Worm (Caenorhabditis elegans) whole organism, young adult: Measurements from ENCODE around the gene degl-1.

Experiments
- B0019.2 ChIP-seq: fragments of 200-800 bp; sonication (Bioruptor generic); conservative IDR thresholded peaks from 2 replicates; pipeline ENCODE4 v1.3.6; 2022; ENCODE audit warnings: missing genetic modification reagents, missing genetic modification characterization, missing compliant biosample characterization
- C06A6.2 ChIP-seq: fragments of 200-800 bp; sonication (Bioruptor generic); conservative IDR thresholded peaks from 2 replicates; pipeline ENCODE4 v1.3.6; 2022; ENCODE audit warnings: missing genetic modification characterization, missing compliant biosample characterization
- C17E4.6 ChIP-seq: fragments of 200-800 bp; sonication (Bioruptor generic); IDR thresholded peaks from 2 replicates; pipeline ENCODE4 v1.3.6; 2022; ENCODE audit warnings: missing genetic modification reagents, missing genetic modification characterization, missing compliant biosample characterization
- D2030.7 ChIP-seq: fragments of 200-800 bp; sonication (Bioruptor generic); IDR thresholded peaks from 2 replicates; pipeline ENCODE4 v1.3.6; 2022; ENCODE audit warnings: missing genetic modification reagents, missing genetic modification characterization, missing compliant biosample characterization
- F22D6.2 ChIP-seq: sonication (generic microtip); optimal IDR thresholded peaks from 2 replicates; lab custom pipeline; 2016; ENCODE audit warnings: mild to moderate bottlenecking, missing genetic modification characterization, missing compliant biosample characterization
- F33H1.4 ChIP-seq: fragments of 200-800 bp; sonication (Bioruptor generic); IDR thresholded peaks from 2 replicates; pipeline ENCODE4 v1.3.6; 2022; ENCODE audit warnings: missing genetic modification reagents, missing genetic modification characterization, missing compliant biosample characterization
- F57C9.4 ChIP-seq: sonication (generic microtip); optimal IDR thresholded peaks from 2 replicates; lab custom pipeline; 2017; ENCODE audit warnings: mild to moderate bottlenecking, missing genetic modification characterization, missing compliant biosample characterization
- T07F8.4 ChIP-seq: sonication (generic microtip); optimal IDR thresholded peaks from 2 replicates; lab custom pipeline; 2016; ENCODE audit warnings: mild to moderate bottlenecking, missing genetic modification characterization, moderate library complexity, missing compliant biosample characterization
- Y53F4B.3 ChIP-seq: fragments of 200-800 bp; sonication (Bioruptor generic); IDR thresholded peaks from 2 replicates; pipeline ENCODE4 v1.3.6; 2022; ENCODE audit warnings: missing genetic modification reagents, missing genetic modification characterization, missing compliant biosample characterization
- Y53G8AR.9 ChIP-seq: fragments of 200-800 bp; sonication (Bioruptor generic); conservative IDR thresholded peaks from 2 replicates; pipeline ENCODE4 v1.3.6; 2022; ENCODE audit warnings: missing genetic modification reagents, missing genetic modification characterization, missing compliant biosample characterization
- atf-7 ChIP-seq: sonication (generic microtip); optimal IDR thresholded peaks from 2 replicates; lab custom pipeline; 2017; ENCODE audit warnings: mild to moderate bottlenecking, missing genetic modification characterization, missing compliant biosample characterization
- attf-6 ChIP-seq: fragments of 200-800 bp; sonication (Bioruptor generic); IDR thresholded peaks from 2 replicates; pipeline ENCODE4 v1.3.6; 2022; ENCODE audit warnings: missing genetic modification reagents, missing genetic modification characterization, missing compliant biosample characterization
- bed-1 ChIP-seq: fragments of 200-800 bp; sonication (Bioruptor generic); IDR thresholded peaks from 2 replicates; pipeline ENCODE4 v1.3.6; 2022; ENCODE audit warnings: missing genetic modification reagents, missing genetic modification characterization, missing compliant biosample characterization
- ceh-27 ChIP-seq: fragments of 200-800 bp; sonication (Bioruptor generic); optimal IDR thresholded peaks from 2 replicates; lab custom pipeline; 2018; ENCODE audit warnings: mild to moderate bottlenecking, missing genetic modification characterization, moderate library complexity, missing compliant biosample characterization
- dpff-1 ChIP-seq: sonication (generic microtip); optimal IDR thresholded peaks from 2 replicates; lab custom pipeline; 2017; ENCODE audit warnings: mild to moderate bottlenecking, missing genetic modification characterization, missing compliant biosample characterization
- egl-18 ChIP-seq: fragments of 200-800 bp; sonication (Bioruptor generic); IDR thresholded peaks from 2 replicates; pipeline ENCODE4 v1.3.6; 2022; ENCODE audit warnings: missing genetic modification reagents, missing genetic modification characterization, missing compliant biosample characterization
- ekl-4 ChIP-seq: fragments of 200-800 bp; sonication (Bioruptor generic); IDR thresholded peaks from 2 replicates; pipeline ENCODE4 v1.3.6; 2022; ENCODE audit warnings: missing genetic modification reagents, missing genetic modification characterization, missing compliant biosample characterization
- ets-4 ChIP-seq: fragments of 200-800 bp; sonication (Bioruptor generic); optimal IDR thresholded peaks from 2 replicates; lab custom pipeline; 2018; ENCODE audit warnings: mild to moderate bottlenecking, missing genetic modification characterization, missing compliant biosample characterization
- fkh-3 ChIP-seq: sonication (generic microtip); optimal IDR thresholded peaks from 2 replicates; lab custom pipeline; 2016; ENCODE audit warnings: mild to moderate bottlenecking, missing genetic modification characterization, missing compliant biosample characterization
- gei-17 ChIP-seq: fragments of 200-800 bp; sonication (Bioruptor generic); optimal IDR thresholded peaks from 2 replicates; lab custom pipeline; 2018; ENCODE audit warnings: mild to moderate bottlenecking, missing genetic modification characterization, missing compliant biosample characterization
- hlh-12 ChIP-seq: sonication (generic microtip); optimal IDR thresholded peaks from 2 replicates; lab custom pipeline; 2016; ENCODE audit warnings: missing genetic modification characterization, missing compliant biosample characterization
- hmg-1.2 ChIP-seq: fragments of 200-800 bp; sonication (Bioruptor generic); IDR thresholded peaks from 2 replicates; pipeline ENCODE4 v1.3.6; 2022; ENCODE audit warnings: missing genetic modification reagents, missing genetic modification characterization, missing compliant biosample characterization
- hrde-1 ChIP-seq: sonication (generic microtip); optimal IDR thresholded peaks from 2 replicates; lab custom pipeline; 2016; ENCODE audit warnings: missing genetic modification characterization, mild to moderate bottlenecking, missing compliant biosample characterization, moderate library complexity, missing genotype, missing genetic modification reagents, borderline replicate concordance
- hsf-1 ChIP-seq: fragments of 200-800 bp; sonication (Bioruptor generic); IDR thresholded peaks from 2 replicates; pipeline ENCODE4 v1.3.6; 2022; ENCODE audit warnings: missing genetic modification reagents, missing genetic modification characterization, missing compliant biosample characterization
- lin-40 ChIP-seq: sonication (generic microtip); optimal IDR thresholded peaks from 2 replicates; lab custom pipeline; 2016; ENCODE audit warnings: missing genetic modification characterization, mild to moderate bottlenecking, missing compliant biosample characterization, missing genotype, missing genetic modification reagents
- madf-10 ChIP-seq: sonication (generic microtip); optimal IDR thresholded peaks from 2 replicates; lab custom pipeline; 2016; ENCODE audit warnings: mild to moderate bottlenecking, missing genetic modification characterization, missing compliant biosample characterization
- madf-3 ChIP-seq: fragments of 200-800 bp; sonication (Bioruptor generic); IDR thresholded peaks from 2 replicates; pipeline ENCODE4 v1.3.6; 2022; ENCODE audit warnings: missing genetic modification reagents, missing genetic modification characterization, missing compliant biosample characterization
- mcd-1 ChIP-seq: fragments of 200-800 bp; sonication (Bioruptor generic); IDR thresholded peaks from 2 replicates; pipeline ENCODE4 v1.3.6; 2022; ENCODE audit warnings: missing genetic modification reagents, missing genetic modification characterization, missing compliant biosample characterization
- mes-4 ChIP-seq: sonication (generic microtip); optimal IDR thresholded peaks from 2 replicates; lab custom pipeline; 2016; ENCODE audit warnings: missing genotype, missing genetic modification characterization, missing compliant biosample characterization
- nhr-120 ChIP-seq: fragments of 200-800 bp; sonication (Bioruptor generic); IDR thresholded peaks from 2 replicates; pipeline ENCODE4 v1.3.6; 2022; ENCODE audit warnings: missing genetic modification characterization, missing compliant biosample characterization
- nhr-90 ChIP-seq: sonication (generic microtip); optimal IDR thresholded peaks from 2 replicates; lab custom pipeline; 2016; ENCODE audit warnings: missing genotype, mild to moderate bottlenecking, missing genetic modification characterization, missing compliant biosample characterization
- repo-1 ChIP-seq: sonication (generic microtip); optimal IDR thresholded peaks from 2 replicates; lab custom pipeline; 2017; ENCODE audit warnings: mild to moderate bottlenecking, missing genetic modification characterization, missing compliant biosample characterization
- sdz-38 ChIP-seq: sonication (generic microtip); optimal IDR thresholded peaks from 2 replicates; lab custom pipeline; 2016; ENCODE audit warnings: missing genotype, missing genetic modification characterization, missing compliant biosample characterization
- sea-2 ChIP-seq: fragments of 200-800 bp; sonication (Bioruptor generic); IDR thresholded peaks from 2 replicates; pipeline ENCODE4 v1.3.6; 2022; ENCODE audit warnings: missing genetic modification characterization, missing compliant biosample characterization
- snpc-3.4 ChIP-seq: sonication (generic microtip); optimal IDR thresholded peaks from 2 replicates; lab custom pipeline; 2017; ENCODE audit warnings: missing genetic modification characterization, mild to moderate bottlenecking, missing compliant biosample characterization, antibody characterized with exemption, moderate library complexity, missing genotype, missing genetic modification reagents
- snpc-4 ChIP-seq, 5 experiments: fragments of 150-350 bp in 1 of 5; sonication (generic microtip) in 4 of 5; optimal IDR thresholded peaks; 2 replicates each; lab custom pipeline; 2014 to 2018; ENCODE audit warnings: missing genetic modification characterization in 5 of 5, missing biosample characterization in 3 of 5, antibody characterized with exemption in 2 of 5, mild to moderate bottlenecking in 2 of 5, missing compliant biosample characterization in 2 of 5, missing genotype in 2 of 5, moderate library complexity in 2 of 5, missing genetic modification reagents in 1 of 5
- somi-1 ChIP-seq: fragments of 200-800 bp; sonication (Bioruptor generic); optimal IDR thresholded peaks from 2 replicates; lab custom pipeline; 2018; ENCODE audit warnings: mild to moderate bottlenecking, missing genetic modification characterization, missing compliant biosample characterization
- sptf-2 ChIP-seq: fragments of 200-800 bp; sonication (Bioruptor generic); optimal IDR thresholded peaks from 2 replicates; lab custom pipeline; 2018; ENCODE audit warnings: mild to moderate bottlenecking, missing genetic modification characterization, missing compliant biosample characterization
- zfh-2 ChIP-seq: fragments of 200-800 bp; sonication (Bioruptor generic); conservative IDR thresholded peaks from 2 replicates; pipeline ENCODE4 v1.3.6; 2022; ENCODE audit warnings: missing genetic modification reagents, missing genetic modification characterization, missing compliant biosample characterization
- ztf-3 ChIP-seq: fragments of 200-800 bp; sonication (Bioruptor generic); optimal IDR thresholded peaks from 2 replicates; lab custom pipeline; 2018; ENCODE audit warnings: mild to moderate bottlenecking, missing genetic modification characterization, missing compliant biosample characterization

The degl-1 gene

DNA sequence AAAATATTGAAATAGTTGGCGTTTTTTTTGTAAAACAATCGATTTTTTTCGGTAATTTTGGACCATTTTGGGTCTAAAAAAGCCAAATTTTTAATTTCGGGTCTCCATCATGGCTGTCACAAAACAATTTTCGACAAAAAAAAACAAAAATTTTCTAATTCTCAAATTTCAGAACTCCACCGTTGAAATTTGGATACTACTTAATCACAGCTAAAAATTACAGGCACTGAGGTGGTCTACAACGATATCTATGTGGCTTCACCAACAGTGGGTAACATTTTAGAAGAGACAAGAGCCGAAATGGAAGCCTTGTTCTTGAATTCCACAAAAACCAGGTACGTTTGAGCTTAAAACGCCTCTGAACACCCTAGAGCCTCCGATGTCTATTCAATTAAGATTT is 31.1 kb upstream of the degl-1 start, which contains the start of gene Y57G11C.1142:
TSS of gene Y57G11C.1142 (plus strand) at position 301 of the 400 bp plus-strand sequence.
- TF ChIP-seq C06A6.2 (GFP tag; lab: Robert Waterston, UW) (no peak), egl-18 (no peak), sdz-38 (no peak), madf-10 (tag; lab: Kevin White, UChicago) (no peak), B0019.2 (GFP tag; lab: Robert Waterston, UW) (no peak), hmg-1.2 (GFP tag; lab: Robert Waterston, UW) (no peak), mes-4 (tag; lab: Kevin White, UChicago) (no peak), atf-7 (tag; lab: Kevin White, UChicago) (no peak)
- TF ChIP-seq, all 124 proteins: peak for 0

DNA sequence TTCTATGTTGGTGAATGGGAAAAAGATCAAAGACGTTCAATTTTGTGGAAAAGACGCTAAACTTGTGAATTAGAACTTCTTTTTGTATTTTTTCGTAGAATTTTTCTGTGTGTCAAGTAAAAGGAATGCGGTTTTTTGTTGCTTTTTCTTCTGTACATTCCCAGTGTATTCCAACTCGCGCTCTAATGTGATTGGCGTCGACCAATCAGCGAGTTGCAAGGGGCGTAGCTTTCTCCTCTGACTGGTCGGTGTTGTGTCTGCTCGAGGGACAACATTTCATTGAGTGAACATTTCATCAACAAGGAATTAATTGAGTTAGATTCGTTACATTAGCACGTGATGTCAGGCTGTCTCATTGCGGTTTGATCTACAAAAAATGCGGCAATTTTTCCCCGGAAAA is 29.7 kb upstream of the degl-1 start:
- TF ChIP-seq hlh-12 (tag; lab: Kevin White, UChicago) (no peak), zfh-2 (GFP tag; lab: Robert Waterston, UW) (no peak), Y53F4B.3 (GFP tag; lab: Robert Waterston, UW) (no peak), somi-1 (no peak)

DNA sequence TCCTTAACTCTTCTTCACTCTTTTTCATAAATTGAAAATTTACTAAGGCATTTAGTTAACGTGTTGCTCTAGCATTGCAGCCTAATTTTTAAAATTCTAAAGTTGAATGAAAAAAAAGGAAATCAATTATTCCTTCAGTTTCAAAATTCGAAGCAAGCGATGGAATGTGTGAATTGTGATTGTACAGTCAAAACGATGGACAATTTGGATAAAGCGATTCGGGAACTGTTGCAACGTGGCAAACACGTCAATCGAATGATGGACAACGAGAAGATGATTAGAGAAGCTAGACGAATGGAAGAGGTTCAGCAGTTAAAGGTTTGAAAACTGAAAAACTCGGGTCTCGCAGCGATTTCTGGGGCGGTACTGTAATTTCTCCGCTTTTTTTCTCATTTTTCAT is 28.0 kb upstream of the degl-1 start, which contains the start of gene Y57G11C.14:
TSS of gene Y57G11C.14 (plus strand) at position 126 of the 400 bp plus-strand sequence.
- TF ChIP-seq gei-17: no peak
- no peak for TF ChIP-seq F22D6.2 (tag; lab: Kevin White, UChicago)
- TF ChIP-seq nhr-90 (tag; lab: Kevin White, UChicago): no peak
- TF ChIP-seq mcd-1 (GFP tag; lab: Robert Waterston, UW): 0 out of 2 replicates have a peak, but pooled peaks have one; percentile 15
- TF ChIP-seq repo-1 (tag; lab: Kevin White, UChicago): no peak
- no peak for TF ChIP-seq sptf-2 (GFP tag; lab: Kevin White, UChicago)
- TF ChIP-seq ets-4 (GFP tag; lab: Kevin White, UChicago): no peak
- 0 out of 2 replicates have a peak, but pooled peaks have one; percentile 67 for TF ChIP-seq madf-3
- TF ChIP-seq bed-1 (GFP tag; lab: Robert Waterston, UW): no peak
- no peak for TF ChIP-seq snpc-4 (GFP tag; optimal IDR thresholded peaks at IDR 0.05; lab: Kevin White, UChicago)
- peak in 1 of 4 experiments; percentile 85 for TF ChIP-seq snpc-4 (tag; optimal IDR thresholded peaks at IDR 0.05; lab: Kevin White, UChicago)
- TF ChIP-seq hlh-12 (tag; lab: Kevin White, UChicago): no peak
- peak; percentile 23 for TF ChIP-seq atf-7 (tag; lab: Kevin White, UChicago)
- no peak for TF ChIP-seq F57C9.4 (tag; lab: Kevin White, UChicago)
- TF ChIP-seq dpff-1: no peak
- TF ChIP-seq lin-40: no peak
- no peak for TF ChIP-seq sea-2
- no peak for TF ChIP-seq ceh-27 (GFP tag; lab: Kevin White, UChicago)
- no peak for TF ChIP-seq fkh-3 (tag; lab: Kevin White, UChicago)
- TF ChIP-seq hsf-1 (GFP tag; lab: Robert Waterston, UW): 0 out of 2 replicates have a peak, but pooled peaks have one; percentile 41
- TF ChIP-seq T07F8.4 (tag; lab: Kevin White, UChicago): no peak
- TF ChIP-seq ztf-3 (GFP tag; lab: Kevin White, UChicago): no peak
- 0 out of 2 replicates have a peak, but pooled peaks have one; percentile 26 for TF ChIP-seq ekl-4 (GFP tag; lab: Robert Waterston, UW)
- no peak for TF ChIP-seq nhr-120 (GFP tag; lab: Robert Waterston, UW)
- TF ChIP-seq Y53G8AR.9 (GFP tag; lab: Robert Waterston, UW): 0 out of 2 replicates have a peak, but pooled peaks have one; percentile 30
- 0 out of 2 replicates have a peak, but pooled peaks have one; percentile 5 for TF ChIP-seq F33H1.4
- TF ChIP-seq hrde-1 (tag; lab: Kevin White, UChicago): peak; percentile 55
- TF ChIP-seq C17E4.6 (GFP tag; lab: Robert Waterston, UW): no peak
- peak; percentile 88 for TF ChIP-seq attf-6
- 0 out of 2 replicates have a peak, but pooled peaks have one; percentile 28 for TF ChIP-seq hmg-1.2 (GFP tag; lab: Robert Waterston, UW)
- no peak for TF ChIP-seq snpc-3.4 (tag; lab: Kevin White, UChicago)
- TF ChIP-seq D2030.7 (GFP tag; lab: Robert Waterston, UW): no peak
- TF ChIP-seq, all 124 proteins: peak for 11
